Fruit fly (Drosophila melanogaster): ENCODE results near the gene AP-1gamma.

dm6 chrX:9122492-9122891, 14.0 kb downstream of the AP-1gamma start:
- TF ChIP-seq Dfd (GFP tag; optimal IDR thresholded peaks at IDR 0.05) (no peak), Myc (optimal IDR thresholded peaks at IDR 0.05) (no peak), pan (optimal IDR thresholded peaks at IDR 0.05) (no peak)

Measured in whole organism, wandering third instar larva.